Worm (Caenorhabditis elegans): ENCODE results near the gene uev-2.

The uev-2 gene

ce11 chrIII:5624835-5625234, 41.9 kb downstream of the uev-2 start, which contains the start of gene daf-4:
Gene daf-4 (plus strand): TSS chrIII:5625135.
- TF ChIP-seq him-1 (tag; optimal IDR thresholded peaks at IDR 0.05) (no peak), W03F9.2 (tag; optimal IDR thresholded peaks at IDR 0.05) (no peak), dao-5 (tag; optimal IDR thresholded peaks at IDR 0.05) (no peak)

DNA sequence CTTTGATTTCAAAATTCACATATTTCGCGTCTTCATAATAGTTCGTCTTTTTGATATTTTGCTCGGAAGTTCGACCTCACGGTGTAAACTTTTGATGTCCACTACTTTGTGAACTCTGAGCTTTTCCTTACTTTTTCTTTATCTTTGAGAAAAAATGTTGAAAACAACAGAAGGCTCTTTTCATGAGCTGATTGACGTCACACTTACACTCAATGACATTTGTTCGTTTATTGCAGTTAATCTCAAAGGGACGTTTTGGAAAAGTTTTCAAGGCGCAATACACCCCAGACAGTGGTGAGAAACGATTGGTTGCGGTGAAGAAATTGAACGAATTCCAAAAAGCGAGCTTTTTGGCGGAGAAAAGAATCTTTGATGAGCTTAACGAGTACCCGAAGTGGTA, 46.3 kb downstream of the uev-2 start:
- TF ChIP-seq dao-5 (tag; optimal IDR thresholded peaks at IDR 0.05) (no peak), him-1 (tag; optimal IDR thresholded peaks at IDR 0.05) (no peak), W03F9.2 (tag; optimal IDR thresholded peaks at IDR 0.05) (no peak)

ce11 chrIII:5630350-5630749, 47.4 kb downstream of the uev-2 start:
- TF ChIP-seq W03F9.2 (tag; optimal IDR thresholded peaks at IDR 0.05) = no peak

DNA sequence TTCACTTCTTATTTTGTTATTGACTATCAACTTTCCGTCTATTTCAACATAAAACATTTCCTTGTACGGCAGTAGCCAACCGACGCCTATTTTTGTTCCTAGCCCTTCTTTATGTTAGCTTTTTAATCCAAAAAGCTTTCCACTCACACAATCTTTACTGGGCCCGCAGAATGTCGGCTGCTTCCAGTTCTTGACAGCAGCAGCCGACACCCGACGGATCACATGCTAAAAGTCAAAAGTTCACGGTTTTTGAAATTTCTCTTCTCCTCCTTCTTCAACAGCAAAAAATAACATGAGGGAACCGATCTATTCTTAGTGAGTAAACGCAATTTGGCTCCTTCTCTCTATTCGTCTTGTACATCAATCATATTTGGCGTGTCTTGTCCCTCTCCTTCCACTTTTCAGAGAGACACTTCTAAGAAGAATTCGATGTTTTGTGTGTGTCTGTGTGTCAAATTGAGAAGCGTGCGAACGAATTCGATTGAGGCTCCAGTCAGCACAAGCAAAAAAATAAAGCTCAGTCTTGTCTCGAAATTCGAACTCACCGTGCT, 49.6 kb downstream of the uev-2 start:
- TF ChIP-seq him-1 (tag; optimal IDR thresholded peaks at IDR 0.05) (no peak), dao-5 (tag; optimal IDR thresholded peaks at IDR 0.05) (no peak), W03F9.2 (tag; optimal IDR thresholded peaks at IDR 0.05) (no peak)

All from whole organism, L4/young adult.